Fruit fly (Drosophila melanogaster) Kc167 (cell line): ENCODE measurements around the gene ph-p.

ENCODE experiments used
- Myc ChIP-seq: fragments of >200 bp; optimal IDR thresholded peaks from 2 replicates; lab custom pipeline; 2017; ENCODE audit warnings: missing external identifiers
- h ChIP-seq: fragments of >200 bp; optimal IDR thresholded peaks from 3 replicates; lab custom pipeline; 2018; ENCODE audit warnings: missing external identifiers

- TF ChIP-seq Myc (lab: Kevin White, UChicago) (no peak), h (lab: Kevin White, UChicago) (no peak)
These were observed 29.5 kb downstream of the ph-p start for dm6 chrX:2108639-2109038.
